Worm (Caenorhabditis elegans): ENCODE measurements around the gene grl-9.

The grl-9 gene

ce11 chrV:6769440-6769839 lies 37.9 kb upstream of the grl-9 start:
- TF ChIP-seq ceh-36 (tag; optimal IDR thresholded peaks at IDR 0.05) (no peak), ceh-13 (GFP tag; optimal IDR thresholded peaks at IDR 0.05) (no peak), hnd-1 (tag; optimal IDR thresholded peaks at IDR 0.05) (no peak)

- TF ChIP-seq sea-1 (GFP tag; conservative IDR thresholded peaks at IDR 0.05) (no peak), ceh-36 (tag; optimal IDR thresholded peaks at IDR 0.05) (no peak), F13C5.2 (tag; optimal IDR thresholded peaks at IDR 0.05) (no peak), aly-1 (tag; optimal IDR thresholded peaks at IDR 0.05) (no peak), B0310.2 (tag; optimal IDR thresholded peaks at IDR 0.05) (no peak), hnd-1 (tag; optimal IDR thresholded peaks at IDR 0.05) (no peak), ama-1 (optimal IDR thresholded peaks at IDR 0.05) (no peak), tra-4 (tag; optimal IDR thresholded peaks at IDR 0.05) (no peak), hmg-4 (GFP tag; optimal IDR thresholded peaks at IDR 0.05) (no peak), flt-1 (GFP tag; IDR thresholded peaks at IDR 0.05) (no peak), pes-1 (GFP tag; IDR thresholded peaks at IDR 0.05) (no peak)
Observed at ce11 chrV:6768452-6768929, 37.0 kb upstream of the grl-9 start, which contains the start of the genes T25F10.1 and clik-1. Gene T25F10.1, plus strand, starts transcription at chrV:6768502. Gene clik-1, minus strand, starts transcription at chrV:6768732.

DNA sequence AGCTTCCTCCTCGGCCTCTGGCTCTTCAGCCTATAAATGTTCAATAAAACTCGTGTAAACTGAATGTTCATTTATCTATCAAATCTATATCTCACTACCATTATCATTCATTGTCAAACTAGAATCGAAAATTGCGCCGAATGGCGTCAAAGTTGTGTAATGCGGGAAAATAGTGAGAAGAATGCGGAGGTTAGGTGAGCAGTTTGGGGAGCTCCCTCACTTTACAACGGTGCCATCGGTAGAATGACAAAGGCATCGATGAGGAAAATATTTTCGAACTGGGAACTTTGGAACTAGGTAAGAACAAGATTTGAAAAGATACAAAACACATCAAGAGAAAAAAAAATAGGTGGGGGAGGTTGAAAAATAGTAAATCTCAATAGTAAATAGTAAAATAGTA lies 36.1 kb upstream of the grl-9 start:
- TF ChIP-seq ceh-13 (GFP tag; optimal IDR thresholded peaks at IDR 0.05): no peak
- no peak for TF ChIP-seq ama-1 (optimal IDR thresholded peaks at IDR 0.05)
- TF ChIP-seq pes-1 (GFP tag; IDR thresholded peaks at IDR 0.05): no peak
- TF ChIP-seq F13C5.2 (tag; optimal IDR thresholded peaks at IDR 0.05): no peak
- TF ChIP-seq ceh-36 (tag; optimal IDR thresholded peaks at IDR 0.05): no peak
- TF ChIP-seq ets-7 (tag; optimal IDR thresholded peaks at IDR 0.05): no peak
- TF ChIP-seq tbx-11 (GFP tag; IDR thresholded peaks at IDR 0.05): no peak
- TF ChIP-seq B0310.2 (tag; optimal IDR thresholded peaks at IDR 0.05): no peak
- TF ChIP-seq sea-1 (GFP tag; conservative IDR thresholded peaks at IDR 0.05): no peak
- no peak for TF ChIP-seq flt-1 (GFP tag; IDR thresholded peaks at IDR 0.05)
- no peak for TF ChIP-seq hmg-4 (GFP tag; optimal IDR thresholded peaks at IDR 0.05)
- TF ChIP-seq hnd-1 (tag; optimal IDR thresholded peaks at IDR 0.05): no peak
- no peak for TF ChIP-seq scrt-1 (GFP tag; IDR thresholded peaks at IDR 0.05)
- TF ChIP-seq tbx-37 (GFP tag; conservative IDR thresholded peaks at IDR 0.05): no peak
- TF ChIP-seq tra-4 (tag; optimal IDR thresholded peaks at IDR 0.05): no peak

ce11 chrV:6764972-6765371 lies 33.5 kb upstream of the grl-9 start, which contains the start of gene bbs-8:
Gene bbs-8, minus strand, starts transcription at chrV:6765072.
- TF ChIP-seq tbx-11 (GFP tag; IDR thresholded peaks at IDR 0.05): no peak

- TF ChIP-seq tra-4 (tag; optimal IDR thresholded peaks at IDR 0.05) (no peak), ceh-13 (GFP tag; optimal IDR thresholded peaks at IDR 0.05) (no peak), pes-1 (GFP tag; IDR thresholded peaks at IDR 0.05) (no peak), B0310.2 (tag; optimal IDR thresholded peaks at IDR 0.05) (no peak), aly-1 (tag; optimal IDR thresholded peaks at IDR 0.05) (no peak)
Observed at ce11 chrV:6762361-6762760, 30.9 kb upstream of the grl-9 start, which contains the start of gene T25F10.4. Gene T25F10.4, minus strand, starts transcription at chrV:6762461.

DNA sequence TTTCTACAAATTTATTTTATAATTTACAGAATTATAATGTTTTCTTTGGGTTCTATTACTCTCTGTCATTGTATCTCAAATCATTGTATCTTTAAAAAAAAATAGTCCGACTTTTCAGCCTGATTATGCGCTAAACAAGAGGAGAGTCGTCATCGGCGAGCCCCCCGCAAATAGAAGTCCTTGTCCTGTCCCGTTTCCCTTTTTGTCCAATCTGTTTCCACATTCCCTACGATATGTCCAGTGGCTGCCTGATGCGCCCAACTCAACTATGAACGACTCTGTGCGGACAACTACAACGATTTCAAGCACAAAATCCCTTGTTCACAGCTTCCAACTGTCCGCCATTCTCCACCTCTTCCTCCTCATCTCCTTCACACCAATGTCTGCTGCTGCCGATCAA lies 26.5 kb upstream of the grl-9 start, which contains the start of gene dbl-1:
Gene dbl-1 (plus strand): TSS at position 119 of the 400 bp plus-strand sequence.
- TF ChIP-seq sea-1 (GFP tag; conservative IDR thresholded peaks at IDR 0.05): no peak

- TF ChIP-seq aly-1 (tag; optimal IDR thresholded peaks at IDR 0.05) (no peak), ceh-13 (GFP tag; optimal IDR thresholded peaks at IDR 0.05) (no peak), F13C5.2 (tag; optimal IDR thresholded peaks at IDR 0.05) (no peak)
Observed at ce11 chrV:6753257-6753656, 21.8 kb upstream of the grl-9 start.

- TF ChIP-seq aly-1 (tag; optimal IDR thresholded peaks at IDR 0.05): no peak
- no peak for TF ChIP-seq B0310.2 (tag; optimal IDR thresholded peaks at IDR 0.05)
- TF ChIP-seq sea-1 (GFP tag; conservative IDR thresholded peaks at IDR 0.05): no peak
- TF ChIP-seq hmbx-1 (tag; optimal IDR thresholded peaks at IDR 0.05): no peak
- no peak for TF ChIP-seq pes-1 (GFP tag; IDR thresholded peaks at IDR 0.05)
- no peak for TF ChIP-seq F13C5.2 (tag; optimal IDR thresholded peaks at IDR 0.05)
- TF ChIP-seq hnd-1 (tag; optimal IDR thresholded peaks at IDR 0.05): no peak
- no peak for TF ChIP-seq tbx-37 (GFP tag; conservative IDR thresholded peaks at IDR 0.05)
- TF ChIP-seq flt-1 (GFP tag; IDR thresholded peaks at IDR 0.05): no peak
- no peak for TF ChIP-seq ceh-36 (tag; optimal IDR thresholded peaks at IDR 0.05)
- TF ChIP-seq tbx-11 (GFP tag; IDR thresholded peaks at IDR 0.05): no peak
Observed at ce11 chrV:6751493-6752100, 20.1 kb upstream of the grl-9 start.

DNA sequence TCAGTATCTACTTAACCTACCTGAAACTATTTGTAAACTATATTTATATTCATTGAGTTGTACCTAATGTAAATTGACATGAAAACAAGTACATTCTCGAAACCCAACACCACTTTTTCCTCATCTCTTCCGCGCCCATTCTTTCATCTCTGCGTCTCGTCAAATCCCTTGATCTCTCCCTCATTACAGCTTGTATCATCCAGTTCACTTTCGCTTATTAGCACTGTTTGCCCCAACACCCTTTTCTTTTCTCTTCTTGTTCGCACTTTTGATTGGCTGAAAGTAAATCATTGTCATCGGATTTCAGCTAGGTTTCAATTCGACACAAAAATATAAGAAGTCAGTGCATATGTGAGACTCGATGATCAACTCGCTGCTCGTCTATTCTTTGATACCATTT lies 13.3 kb upstream of the grl-9 start, which contains the start of gene T25F10.3:
Gene T25F10.3 (plus strand): TSS at position 308 of the 400 bp plus-strand sequence.
- TF ChIP-seq ama-1 (optimal IDR thresholded peaks at IDR 0.05) (no peak), B0310.2 (tag; optimal IDR thresholded peaks at IDR 0.05) (no peak), hmbx-1 (tag; optimal IDR thresholded peaks at IDR 0.05) (no peak), scrt-1 (GFP tag; IDR thresholded peaks at IDR 0.05) (no peak), aly-1 (tag; optimal IDR thresholded peaks at IDR 0.05) (no peak), sea-1 (GFP tag; conservative IDR thresholded peaks at IDR 0.05) (no peak), F13C5.2 (tag; optimal IDR thresholded peaks at IDR 0.05) (no peak), flt-1 (GFP tag; IDR thresholded peaks at IDR 0.05) (no peak), tbx-11 (GFP tag; IDR thresholded peaks at IDR 0.05) (no peak), ceh-13 (GFP tag; optimal IDR thresholded peaks at IDR 0.05) (no peak), hmg-4 (GFP tag; optimal IDR thresholded peaks at IDR 0.05) (no peak), ets-7 (tag; optimal IDR thresholded peaks at IDR 0.05) (no peak), hnd-1 (tag; optimal IDR thresholded peaks at IDR 0.05) (no peak), pes-1 (GFP tag; IDR thresholded peaks at IDR 0.05) (no peak), ceh-36 (tag; optimal IDR thresholded peaks at IDR 0.05) (no peak), tra-4 (tag; optimal IDR thresholded peaks at IDR 0.05) (no peak), tbx-37 (GFP tag; conservative IDR thresholded peaks at IDR 0.05) (no peak)
